Worm (Caenorhabditis elegans) whole organism, L2 larva: Measurements from ENCODE around the gene ceh-93.

Experiments
- C34F6.9 ChIP-seq: fragments of 150-350 bp; optimal IDR thresholded peaks from 2 replicates; lab custom pipeline; 2014; ENCODE audit warnings: missing biosample characterization, missing genetic modification characterization
- F13H6.1 ChIP-seq: sonication (generic microtip); optimal IDR thresholded peaks from 2 replicates; lab custom pipeline; 2016; ENCODE audit warnings: missing genetic modification characterization, missing compliant biosample characterization
- R02D3.7 ChIP-seq: fragments of 150-350 bp; optimal IDR thresholded peaks from 2 replicates; lab custom pipeline; 2014; ENCODE audit warnings: missing biosample characterization, missing genetic modification characterization
- Y55F3AM.14 ChIP-seq: fragments of 200-800 bp; sonication (Bioruptor generic); optimal IDR thresholded peaks from 2 replicates; lab custom pipeline; 2018; ENCODE audit warnings: mild to moderate bottlenecking, missing genetic modification characterization, missing compliant biosample characterization
- ZK546.5 ChIP-seq: sonication (generic microtip); optimal IDR thresholded peaks from 2 replicates; lab custom pipeline; 2017; ENCODE audit warnings: missing biosample characterization, missing genetic modification characterization
- alr-1 ChIP-seq: fragments of 150-350 bp; optimal IDR thresholded peaks from 2 replicates; lab custom pipeline; 2014; ENCODE audit warnings: missing biosample characterization, missing genetic modification characterization
- aly-2 ChIP-seq: fragments of 150-350 bp; optimal IDR thresholded peaks from 2 replicates; lab custom pipeline; 2014; ENCODE audit warnings: missing biosample characterization, missing genetic modification characterization
- ama-1 ChIP-seq: fragments of 150-350 bp; optimal IDR thresholded peaks from 2 replicates; lab custom pipeline; 2018; ENCODE audit warnings: inconsistent platforms
- blmp-1 ChIP-seq: sonication (generic microtip); optimal IDR thresholded peaks from 2 replicates; lab custom pipeline; 2017; ENCODE audit warnings: missing genetic modification characterization, mild to moderate bottlenecking, missing compliant biosample characterization, antibody characterized with exemption, moderate library complexity; ENCODE audit not compliant: insufficient read depth
- ceh-16 ChIP-seq: fragments of 150-350 bp; optimal IDR thresholded peaks from 2 replicates; lab custom pipeline; 2014; ENCODE audit warnings: missing biosample characterization, missing genetic modification characterization
- ceh-82 ChIP-seq: fragments of 150-350 bp; optimal IDR thresholded peaks from 2 replicates; lab custom pipeline; 2014; ENCODE audit warnings: missing biosample characterization, missing genetic modification characterization
- crh-2 ChIP-seq: sonication (generic microtip); optimal IDR thresholded peaks from 2 replicates; lab custom pipeline; 2017; ENCODE audit warnings: missing biosample characterization, missing genetic modification characterization
- dmd-4 ChIP-seq: sonication (generic microtip); optimal IDR thresholded peaks from 2 replicates; lab custom pipeline; 2017; ENCODE audit warnings: missing biosample characterization, missing genetic modification characterization
- egl-27 ChIP-seq: sonication (generic microtip); optimal IDR thresholded peaks from 3 replicates; lab custom pipeline; 2017; ENCODE audit warnings: missing biosample characterization, missing genetic modification reagents, missing genetic modification characterization
- elt-1 ChIP-seq: fragments of 150-350 bp; optimal IDR thresholded peaks from 2 replicates; lab custom pipeline; 2014; ENCODE audit warnings: missing biosample characterization, missing genetic modification characterization
- elt-3 ChIP-seq: sonication (generic microtip); optimal IDR thresholded peaks from 2 replicates; lab custom pipeline; 2017; ENCODE audit warnings: missing biosample characterization, missing genetic modification characterization
- fos-1 ChIP-seq: fragments of 150-350 bp; optimal IDR thresholded peaks from 2 replicates; lab custom pipeline; 2014; ENCODE audit warnings: missing biosample characterization, missing genetic modification characterization
- gmeb-1 ChIP-seq: fragments of 150-350 bp; optimal IDR thresholded peaks from 2 replicates; lab custom pipeline; 2014; ENCODE audit warnings: missing biosample characterization, missing genetic modification characterization
- lin-11 ChIP-seq: fragments of 150-350 bp; sonication (generic microtip); optimal IDR thresholded peaks from 2 replicates; lab custom pipeline; 2014; ENCODE audit warnings: missing biosample characterization, missing genetic modification characterization, inconsistent platforms, mixed read lengths
- lin-13 ChIP-seq: fragments of 150-350 bp; optimal IDR thresholded peaks from 2 replicates; lab custom pipeline; 2014; ENCODE audit warnings: missing biosample characterization, missing genetic modification reagents, missing genetic modification characterization
- lin-39 ChIP-seq: fragments of 150-350 bp; optimal IDR thresholded peaks from 2 replicates; lab custom pipeline; 2014; ENCODE audit warnings: missing biosample characterization, missing genetic modification reagents, missing genetic modification characterization
- lsy-2 ChIP-seq, 2 experiments: fragments of 150-350 bp in 1 of 2; sonication (generic microtip) in 1 of 2; optimal IDR thresholded peaks; 2 replicates each; lab custom pipeline; 2014 to 2017; ENCODE audit warnings: missing biosample characterization in 2 of 2, missing genetic modification characterization in 2 of 2
- mab-5 ChIP-seq: fragments of 150-350 bp; optimal IDR thresholded peaks from 2 replicates; lab custom pipeline; 2014; ENCODE audit warnings: missing biosample characterization, missing genetic modification characterization
- mbf-1 ChIP-seq: sonication (generic microtip); optimal IDR thresholded peaks from 2 replicates; lab custom pipeline; 2017; ENCODE audit warnings: missing biosample characterization, missing genetic modification characterization
- mdl-1 ChIP-seq, 2 experiments: fragments of 150-350 bp in 1 of 2; sonication (generic microtip) in 1 of 2; optimal IDR thresholded peaks; 2 replicates each; lab custom pipeline; 2017; ENCODE audit warnings: missing biosample characterization in 2 of 2, missing genetic modification characterization in 2 of 2
- nhr-10 ChIP-seq: sonication (generic microtip); optimal IDR thresholded peaks from 2 replicates; lab custom pipeline; 2017; ENCODE audit warnings: missing biosample characterization, missing genetic modification characterization
- nhr-11 ChIP-seq: fragments of 150-350 bp; optimal IDR thresholded peaks from 2 replicates; lab custom pipeline; 2014; ENCODE audit warnings: missing biosample characterization, missing genetic modification characterization
- nhr-12 ChIP-seq: fragments of 150-350 bp; optimal IDR thresholded peaks from 2 replicates; lab custom pipeline; 2014; ENCODE audit warnings: missing biosample characterization, missing genetic modification characterization
- nhr-129 ChIP-seq: fragments of 150-350 bp; optimal IDR thresholded peaks from 2 replicates; lab custom pipeline; 2014; ENCODE audit warnings: missing biosample characterization, missing genetic modification characterization
- nhr-21 ChIP-seq: fragments of 150-350 bp; optimal IDR thresholded peaks from 2 replicates; lab custom pipeline; 2014; ENCODE audit warnings: missing biosample characterization, missing genetic modification characterization
- nhr-23 ChIP-seq: fragments of 150-350 bp; optimal IDR thresholded peaks from 2 replicates; lab custom pipeline; 2014; ENCODE audit warnings: missing biosample characterization, missing genetic modification reagents, missing genetic modification characterization
- nhr-237 ChIP-seq: fragments of 150-350 bp; optimal IDR thresholded peaks from 2 replicates; lab custom pipeline; 2014; ENCODE audit warnings: missing biosample characterization, missing genetic modification characterization
- nhr-25 ChIP-seq: fragments of 150-350 bp; sonication (generic microtip); optimal IDR thresholded peaks from 3 replicates; lab custom pipeline; 2014; ENCODE audit warnings: missing biosample characterization, missing genetic modification characterization
- nhr-6 ChIP-seq: fragments of 150-350 bp; optimal IDR thresholded peaks from 2 replicates; lab custom pipeline; 2014; ENCODE audit warnings: missing biosample characterization, missing genetic modification characterization
- nhr-77 ChIP-seq: fragments of 150-350 bp; optimal IDR thresholded peaks from 2 replicates; lab custom pipeline; 2014; ENCODE audit warnings: missing biosample characterization, missing genetic modification characterization
- peb-1 ChIP-seq: fragments of 150-350 bp; optimal IDR thresholded peaks from 2 replicates; lab custom pipeline; 2014; ENCODE audit warnings: missing biosample characterization, missing genetic modification characterization
- sem-4 ChIP-seq: fragments of 150-350 bp; optimal IDR thresholded peaks from 2 replicates; lab custom pipeline; 2014; ENCODE audit warnings: missing biosample characterization, missing genetic modification reagents, missing genetic modification characterization
- skn-1 ChIP-seq: sonication (generic microtip); optimal IDR thresholded peaks from 2 replicates; lab custom pipeline; 2017; ENCODE audit warnings: missing biosample characterization, missing genetic modification characterization
- sma-3 ChIP-seq: sonication (generic microtip); optimal IDR thresholded peaks from 2 replicates; lab custom pipeline; 2016; ENCODE audit warnings: missing genetic modification reagents, missing genetic modification characterization, missing compliant biosample characterization
- sma-9 ChIP-seq, 2 experiments: fragments of 150-350 bp in 1 of 2; sonication (generic microtip) in 1 of 2; optimal IDR thresholded peaks; 2 replicates each; lab custom pipeline; 2014 to 2016; ENCODE audit warnings: missing genetic modification characterization in 2 of 2, mild to moderate bottlenecking in 1 of 2, missing biosample characterization in 1 of 2, missing compliant biosample characterization in 1 of 2, missing genetic modification reagents in 1 of 2, moderate library complexity in 1 of 2
- snpc-4 ChIP-seq: fragments of 150-350 bp; optimal IDR thresholded peaks from 2 replicates; lab custom pipeline; 2014; ENCODE audit warnings: missing biosample characterization, missing genetic modification characterization
- unc-39 ChIP-seq: fragments of 150-350 bp; optimal IDR thresholded peaks from 2 replicates; lab custom pipeline; 2014; ENCODE audit warnings: missing biosample characterization, missing genetic modification characterization
- unc-55 ChIP-seq: fragments of 150-350 bp; sonication (generic microtip); optimal IDR thresholded peaks from 3 replicates; lab custom pipeline; 2014; ENCODE audit warnings: missing biosample characterization, missing genetic modification reagents, missing genetic modification characterization
- unc-62 ChIP-seq: fragments of 150-350 bp; optimal IDR thresholded peaks from 2 replicates; lab custom pipeline; 2014; ENCODE audit warnings: missing biosample characterization, missing genetic modification reagents, missing genetic modification characterization
- zag-1 ChIP-seq: fragments of 150-350 bp; optimal IDR thresholded peaks from 2 replicates; lab custom pipeline; 2014; ENCODE audit warnings: missing biosample characterization, missing genetic modification characterization
- ztf-1 ChIP-seq: fragments of 200-800 bp; sonication (Bioruptor generic); conservative IDR thresholded peaks from 2 replicates; pipeline ENCODE4 v1.3.6; 2022; ENCODE audit warnings: missing genetic modification characterization, missing compliant biosample characterization
- ztf-11 ChIP-seq: sonication (generic microtip); optimal IDR thresholded peaks from 2 replicates; lab custom pipeline; 2017; ENCODE audit warnings: missing biosample characterization, missing genetic modification characterization
- ztf-4 ChIP-seq: fragments of 150-350 bp; optimal IDR thresholded peaks from 2 replicates; lab custom pipeline; 2014; ENCODE audit warnings: missing biosample characterization, missing genetic modification characterization

Gene ceh-93

DNA sequence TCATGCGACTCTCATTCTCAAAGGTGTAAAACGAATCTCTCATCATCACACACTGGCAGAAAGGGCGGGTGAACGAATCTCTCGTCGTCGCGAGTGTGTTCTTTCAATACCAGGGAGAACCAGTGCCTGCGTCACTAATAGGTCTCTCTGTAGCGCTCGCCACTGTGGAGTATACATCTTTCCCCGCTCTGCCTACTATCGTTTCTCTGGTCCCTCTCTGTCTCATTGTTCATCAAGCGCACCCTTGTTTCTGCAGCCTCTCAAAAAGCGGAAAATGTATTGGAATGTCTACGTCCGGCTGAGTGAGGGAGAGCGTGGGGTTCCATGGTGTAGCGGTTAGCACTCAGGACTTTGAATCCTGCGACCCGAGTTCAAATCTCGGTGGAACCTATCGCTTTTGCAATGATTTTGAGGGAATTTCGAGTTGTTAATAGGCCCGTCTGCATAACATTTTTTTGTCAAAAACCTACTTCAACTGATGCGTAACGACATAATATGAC lies 21.5 kb upstream of the ceh-93 start:
- peak; percentile 91 for TF ChIP-seq nhr-6 (tag; lab: Kevin White, UChicago)
- TF ChIP-seq mbf-1 (tag; lab: Kevin White, UChicago): no peak
- no peak for TF ChIP-seq alr-1
- TF ChIP-seq sma-9 (GFP tag; optimal IDR thresholded peaks at IDR 0.05; lab: Kevin White, UChicago): peak; percentile 62
- TF ChIP-seq sma-9 (tag; optimal IDR thresholded peaks at IDR 0.05; lab: Kevin White, UChicago): no peak
- peak; percentile 68 for TF ChIP-seq nhr-10 (tag; lab: Kevin White, UChicago)
- peak; percentile 87 for TF ChIP-seq lin-13 (GFP tag; lab: Kevin White, UChicago)
- TF ChIP-seq zag-1 (tag; lab: Kevin White, UChicago): peak; percentile 64
- TF ChIP-seq elt-3 (tag; lab: Kevin White, UChicago): no peak
- TF ChIP-seq lin-11 (tag; lab: Kevin White, UChicago): peak; percentile 34
- peak; percentile 33 to 66 for TF ChIP-seq mdl-1 (tag; optimal IDR thresholded peaks at IDR 0.05; lab: Kevin White, UChicago)
- TF ChIP-seq unc-55: peak; percentile 85
- peak; percentile 23 for TF ChIP-seq unc-39 (tag; lab: Kevin White, UChicago)
- peak; percentile 35 for TF ChIP-seq nhr-11 (tag; lab: Kevin White, UChicago)
- TF ChIP-seq nhr-21 (tag; lab: Kevin White, UChicago): peak; percentile 94
- TF ChIP-seq nhr-237 (tag; lab: Kevin White, UChicago): peak; percentile 76
- peak; percentile 7 for TF ChIP-seq snpc-4
- TF ChIP-seq Y55F3AM.14 (GFP tag; lab: Kevin White, UChicago): peak; percentile 65
- no peak for TF ChIP-seq nhr-12 (tag; lab: Kevin White, UChicago)
- peak; percentile 89 for TF ChIP-seq sma-3
- TF ChIP-seq ztf-4: peak; percentile 74
- peak; percentile 81 to 88 for TF ChIP-seq lsy-2 (tag; optimal IDR thresholded peaks at IDR 0.05; lab: Kevin White, UChicago)
- peak; percentile 82 for TF ChIP-seq sem-4 (tag; lab: Kevin White, UChicago)
- TF ChIP-seq nhr-23 (tag; lab: Kevin White, UChicago): no peak
- peak; percentile 88 for TF ChIP-seq C34F6.9 (tag; lab: Kevin White, UChicago)
- TF ChIP-seq elt-1: no peak
- peak; percentile 98 for TF ChIP-seq nhr-129 (tag; lab: Kevin White, UChicago)
- TF ChIP-seq egl-27 (tag; lab: Kevin White, UChicago): peak; percentile 89
- peak; percentile 78 for TF ChIP-seq fos-1 (tag; lab: Kevin White, UChicago)
- TF ChIP-seq ztf-11 (tag; lab: Kevin White, UChicago): peak; percentile 1
- TF ChIP-seq unc-62 (GFP tag; lab: Kevin White, UChicago): peak; percentile 18
- peak; percentile 85 for TF ChIP-seq gmeb-1 (tag; lab: Kevin White, UChicago)
- TF ChIP-seq blmp-1 (tag; lab: Kevin White, UChicago): no peak
- TF ChIP-seq ceh-82 (tag; lab: Kevin White, UChicago): peak; percentile 26
- TF ChIP-seq skn-1 (tag; lab: Kevin White, UChicago): peak; percentile 0
- TF ChIP-seq dmd-4: peak; percentile 12
- TF ChIP-seq ceh-16 (tag; lab: Kevin White, UChicago): peak; percentile 56
- no peak for TF ChIP-seq ama-1
- TF ChIP-seq aly-2 (tag; lab: Kevin White, UChicago): no peak
- peak; percentile 92 for TF ChIP-seq crh-2 (tag; lab: Kevin White, UChicago)
- no peak for TF ChIP-seq ztf-1 (GFP tag; lab: Robert Waterston, UW)
- peak; percentile 51 for TF ChIP-seq ZK546.5 (tag; lab: Kevin White, UChicago)
- peak; percentile 26 for TF ChIP-seq R02D3.7 (tag; lab: Kevin White, UChicago)
- peak; percentile 74 for TF ChIP-seq lin-39 (tag; lab: Kevin White, UChicago)
- TF ChIP-seq nhr-77 (tag; lab: Kevin White, UChicago): peak; percentile 77
- peak; percentile 85 for TF ChIP-seq mab-5 (tag; lab: Kevin White, UChicago)
- no peak for TF ChIP-seq peb-1 (tag; lab: Kevin White, UChicago)
- peak; percentile 85 for TF ChIP-seq nhr-25 (tag; lab: Kevin White, UChicago)
- TF ChIP-seq F13H6.1 (tag; lab: Kevin White, UChicago): peak; percentile 94
- TF ChIP-seq, all 48 proteins: peak for 37
